Fruit fly (Drosophila melanogaster): Measurements from ENCODE around the gene drongo.
A peak's percentile ranks its signal among the peaks of the same experiment; 100 is the strongest.

The drongo gene

DNA sequence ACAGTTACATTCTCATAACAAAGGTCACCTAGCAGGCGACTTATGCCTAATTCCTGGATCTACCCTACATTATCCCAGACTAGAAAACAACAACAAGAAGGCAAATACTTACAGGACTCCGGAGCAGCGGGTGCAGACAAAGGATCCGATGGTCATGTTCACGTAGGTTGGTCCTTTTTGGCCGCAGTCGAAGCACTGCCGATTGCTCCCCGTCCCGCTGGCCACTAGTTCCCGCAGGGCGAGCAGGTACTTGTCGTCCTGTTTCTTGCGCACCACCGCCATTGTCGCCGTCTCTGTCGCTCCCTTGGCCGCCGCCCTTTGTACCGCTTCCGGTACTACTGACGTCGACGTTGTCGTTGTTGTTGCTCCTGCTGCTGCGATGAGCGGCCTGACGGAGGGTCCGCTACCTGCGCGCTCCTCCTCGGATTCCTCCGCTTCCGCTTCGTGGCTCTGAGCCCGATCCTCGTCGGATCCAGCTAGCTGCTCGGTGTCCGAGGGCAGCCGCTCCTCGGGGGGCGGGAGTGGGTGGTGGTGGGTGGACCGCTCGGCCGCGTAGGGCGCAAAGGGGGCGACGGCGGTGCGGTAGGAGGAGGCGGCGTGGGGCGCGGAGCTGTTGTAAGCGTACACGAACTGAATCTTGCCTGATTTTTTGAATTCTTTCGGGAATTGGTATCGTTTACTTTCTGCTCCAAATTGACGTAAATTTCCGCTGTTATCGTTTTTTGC is 921 bp downstream of the drongo start:
- no peak for TF ChIP-seq Jra (GFP tag; optimal IDR thresholded peaks at IDR 0.05)
- TF ChIP-seq Hr83 (GFP tag; optimal IDR thresholded peaks at IDR 0.05; ENCODE audit: poor library complexity, severe bottlenecking) = no peak
- peak; percentile 96 for TF ChIP-seq Dfd (GFP tag; optimal IDR thresholded peaks at IDR 0.05)

dm6 chr2L:849138-849744 is 1.6 kb downstream of the drongo start:
- TF ChIP-seq tai (GFP tag; optimal IDR thresholded peaks at IDR 0.05) (no peak), Rel (GFP tag; optimal IDR thresholded peaks at IDR 0.05) (no peak), Rel (tag; optimal IDR thresholded peaks at IDR 0.05) (peak; percentile 53), usp (GFP tag; optimal IDR thresholded peaks at IDR 0.05) (no peak), dsf (GFP tag; optimal IDR thresholded peaks at IDR 0.05; ENCODE audit: borderline replicate concordance) (no peak), HLH106 (tag; optimal IDR thresholded peaks at IDR 0.05) (no peak), N (GFP tag; optimal IDR thresholded peaks at IDR 0.05) (no peak)

DNA sequence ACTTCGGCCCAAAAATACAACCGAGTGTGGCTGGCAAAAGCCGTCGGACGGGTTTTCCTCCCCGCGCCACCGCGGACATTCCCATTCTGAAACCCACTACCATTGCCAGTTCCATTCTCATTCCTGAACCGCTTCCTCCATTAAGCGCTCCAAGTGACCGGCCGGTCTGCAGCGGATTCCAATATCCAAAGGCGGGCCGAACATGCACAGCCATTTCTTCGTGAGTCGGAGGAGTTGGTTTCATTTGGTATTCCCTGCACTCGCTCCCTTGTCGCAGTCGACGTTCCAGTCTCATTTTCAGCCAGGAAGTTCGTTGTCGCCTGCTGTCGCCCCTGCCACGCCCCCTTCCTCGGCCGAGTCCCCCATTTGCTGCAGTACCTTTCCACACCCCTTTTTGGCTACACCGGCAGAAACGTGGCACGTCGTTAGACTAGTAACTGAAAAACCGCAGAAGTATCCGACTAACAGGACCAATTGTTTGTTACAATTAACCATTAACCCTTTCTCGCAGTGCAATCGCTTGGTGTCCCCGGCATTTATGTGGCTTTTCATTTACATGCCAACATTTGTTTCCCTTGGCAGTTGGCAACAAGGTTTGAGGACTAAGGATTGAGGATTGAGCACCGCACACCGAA is 2.8 kb downstream of the drongo start:
- TF ChIP-seq Myc (optimal IDR thresholded peaks at IDR 0.05) (no peak), Abd-B (GFP tag; optimal IDR thresholded peaks at IDR 0.05) (no peak), Sp1 (GFP tag; optimal IDR thresholded peaks at IDR 0.05) (peak; percentile 83), Hr78 (GFP tag; optimal IDR thresholded peaks at IDR 0.05) (no peak), Hr83 (GFP tag; optimal IDR thresholded peaks at IDR 0.05; ENCODE audit: poor library complexity, severe bottlenecking) (peak; percentile 89), CG32264 (GFP tag; optimal IDR thresholded peaks at IDR 0.05) (peak; percentile 67), sv (GFP tag; optimal IDR thresholded peaks at IDR 0.05) (no peak), br (GFP tag; optimal IDR thresholded peaks at IDR 0.05) (peak; percentile 89), Dfd (GFP tag; optimal IDR thresholded peaks at IDR 0.05) (no peak), HLH106 (tag; optimal IDR thresholded peaks at IDR 0.05) (peak; percentile 86), jim (GFP tag; optimal IDR thresholded peaks at IDR 0.05) (no peak), dmrt93B (GFP tag; optimal IDR thresholded peaks at IDR 0.05) (peak; percentile 61), usp (GFP tag; optimal IDR thresholded peaks at IDR 0.05) (no peak), rgr (GFP tag; optimal IDR thresholded peaks at IDR 0.05) (peak; percentile 82), fru (GFP tag; optimal IDR thresholded peaks at IDR 0.05) (peak; percentile 89), lola (GFP tag; optimal IDR thresholded peaks at IDR 0.05) (no peak), ey (GFP tag; optimal IDR thresholded peaks at IDR 0.05) (peak; percentile 85), Hnf4 (GFP tag; optimal IDR thresholded peaks at IDR 0.05) (peak; percentile 90), woc (GFP tag; optimal IDR thresholded peaks at IDR 0.05) (peak; percentile 91), foxo (GFP tag; optimal IDR thresholded peaks at IDR 0.05) (peak; percentile 30 to 92), tai (GFP tag; optimal IDR thresholded peaks at IDR 0.05) (no peak), CG9705 (GFP tag; optimal IDR thresholded peaks at IDR 0.05) (peak; percentile 76), brk (GFP tag; optimal IDR thresholded peaks at IDR 0.05) (no peak), GATAd (GFP tag; optimal IDR thresholded peaks at IDR 0.05) (no peak), Dif (GFP tag; optimal IDR thresholded peaks at IDR 0.05; ENCODE audit: partially characterized antibody) (peak; percentile 21), Rel (GFP tag; optimal IDR thresholded peaks at IDR 0.05) (peak; percentile 64), Rel (tag; optimal IDR thresholded peaks at IDR 0.05) (peak; percentile 48), Jra (GFP tag; optimal IDR thresholded peaks at IDR 0.05) (peak; percentile 83), h (GFP tag; optimal IDR thresholded peaks at IDR 0.05) (peak; percentile 86), OdsH (GFP tag; optimal IDR thresholded peaks at IDR 0.05) (peak; percentile 83), pan (optimal IDR thresholded peaks at IDR 0.05) (no peak), dl (GFP tag; optimal IDR thresholded peaks at IDR 0.05; ENCODE audit: insufficient read depth in 1 of 2, partially characterized antibody in 2 of 2) (no peak), sage (GFP tag; optimal IDR thresholded peaks at IDR 0.05) (peak; percentile 32), Mio (GFP tag; optimal IDR thresholded peaks at IDR 0.05) (peak; percentile 13), psq (GFP tag; optimal IDR thresholded peaks at IDR 0.05) (peak; percentile 81)

Measured in whole organism, wandering third instar larva.